Fruit fly (Drosophila melanogaster): ENCODE results near the gene Cad96Ca.

The Cad96Ca gene

dm6 chr3R:25188990-25189389 is 19.1 kb downstream of the Cad96Ca start:
- TF ChIP-seq CG17806 (tag; optimal IDR thresholded peaks at IDR 0.05) = no peak
- TF ChIP-seq CG15710 (tag; optimal IDR thresholded peaks at IDR 0.05) = no peak
- no peak for TF ChIP-seq CG32121 (GFP tag; IDR thresholded peaks at IDR 0.05)
- TF ChIP-seq CG4496 (GFP tag; IDR thresholded peaks at IDR 0.05) = no peak
- TF ChIP-seq Pif1A (GFP tag; optimal IDR thresholded peaks at IDR 0.05) = no peak
- TF ChIP-seq CG34367 (tag; optimal IDR thresholded peaks at IDR 0.05) = no peak
- TF ChIP-seq fd96Ca (GFP tag; IDR thresholded peaks at IDR 0.05) = no peak
- TF ChIP-seq EcR (GFP tag; optimal IDR thresholded peaks at IDR 0.05) = no peak
- no peak for TF ChIP-seq CG14655 (GFP tag; optimal IDR thresholded peaks at IDR 0.05)
- TF ChIP-seq D1 (tag; optimal IDR thresholded peaks at IDR 0.05) = no peak
- no peak for TF ChIP-seq gl (tag; optimal IDR thresholded peaks at IDR 0.05)
- no peak for TF ChIP-seq Snoo (tag; optimal IDR thresholded peaks at IDR 0.05)

dm6 chr3R:25184540-25184939 is 23.5 kb downstream of the Cad96Ca start:
- TF ChIP-seq CG4496 (GFP tag; IDR thresholded peaks at IDR 0.05) (0 out of 3 replicates have a peak, but pooled peaks have one; percentile 33), D1 (tag; optimal IDR thresholded peaks at IDR 0.05) (no peak), CG13204 (GFP tag; optimal IDR thresholded peaks at IDR 0.05) (peak; percentile 47)

dm6 chr3R:25183484-25184442 is 24.3 kb downstream of the Cad96Ca start, which contains the start of gene dan:
TSS of gene dan (plus strand) at chr3R:25184383.
- peak; percentile 71 for TF ChIP-seq CG8159 (tag; optimal IDR thresholded peaks at IDR 0.05)
- peak; percentile 24; the same call in 1 of the 2 replicates for TF ChIP-seq CG12605 (GFP tag; IDR thresholded peaks at IDR 0.05)
- peak; percentile 39 for TF ChIP-seq CG34367 (tag; optimal IDR thresholded peaks at IDR 0.05)
- no peak for TF ChIP-seq CG32121 (GFP tag; IDR thresholded peaks at IDR 0.05)
- TF ChIP-seq CG9948 (tag; optimal IDR thresholded peaks at IDR 0.05) = peak; percentile 61
- no peak for TF ChIP-seq CG4496 (GFP tag; IDR thresholded peaks at IDR 0.05)
- TF ChIP-seq EcR (GFP tag; optimal IDR thresholded peaks at IDR 0.05) = peak; percentile 38
- TF ChIP-seq CG15710 (tag; optimal IDR thresholded peaks at IDR 0.05) = peak; percentile 68
- TF ChIP-seq CG17806 (tag; optimal IDR thresholded peaks at IDR 0.05) = peak; percentile 51
- 0 out of 3 replicates have a peak, but pooled peaks have one; percentile 17 for TF ChIP-seq fd96Ca (GFP tag; IDR thresholded peaks at IDR 0.05)
- TF ChIP-seq Ets98B (GFP tag; IDR thresholded peaks at IDR 0.05) = no peak
- no peak for TF ChIP-seq Pif1A (GFP tag; optimal IDR thresholded peaks at IDR 0.05)
- TF ChIP-seq CG13204 (GFP tag; optimal IDR thresholded peaks at IDR 0.05) = peak; percentile 53
- peak; percentile 16 for TF ChIP-seq CG14655 (GFP tag; optimal IDR thresholded peaks at IDR 0.05)
- TF ChIP-seq gl (tag; optimal IDR thresholded peaks at IDR 0.05) = no peak

- TF ChIP-seq Pif1B (GFP tag; optimal IDR thresholded peaks at IDR 0.05) = no peak
- no peak for TF ChIP-seq CG8301 (tag; optimal IDR thresholded peaks at IDR 0.05)
- no peak for TF ChIP-seq CG9948 (tag; optimal IDR thresholded peaks at IDR 0.05)
- no peak for TF ChIP-seq rn (GFP tag; IDR thresholded peaks at IDR 0.05)
- no peak for TF ChIP-seq CG32121 (GFP tag; IDR thresholded peaks at IDR 0.05)
- no peak for TF ChIP-seq gl (tag; optimal IDR thresholded peaks at IDR 0.05)
- TF ChIP-seq Snoo (tag; optimal IDR thresholded peaks at IDR 0.05) = no peak
- no peak for TF ChIP-seq CG8159 (tag; optimal IDR thresholded peaks at IDR 0.05)
- no peak for TF ChIP-seq CG34367 (tag; optimal IDR thresholded peaks at IDR 0.05)
- no peak for TF ChIP-seq CG10348 (GFP tag; IDR thresholded peaks at IDR 0.05)
- no peak for TF ChIP-seq CG17806 (tag; optimal IDR thresholded peaks at IDR 0.05)
- TF ChIP-seq CG14655 (GFP tag; optimal IDR thresholded peaks at IDR 0.05) = no peak
- no peak for TF ChIP-seq CG4496 (GFP tag; IDR thresholded peaks at IDR 0.05)
- TF ChIP-seq D1 (tag; optimal IDR thresholded peaks at IDR 0.05) = no peak
- no peak for TF ChIP-seq CG12605 (GFP tag; IDR thresholded peaks at IDR 0.05)
- TF ChIP-seq Ets98B (GFP tag; IDR thresholded peaks at IDR 0.05) = no peak
- TF ChIP-seq CG13204 (GFP tag; optimal IDR thresholded peaks at IDR 0.05) = no peak
- no peak for TF ChIP-seq EcR (GFP tag; optimal IDR thresholded peaks at IDR 0.05)
- TF ChIP-seq Pif1A (GFP tag; optimal IDR thresholded peaks at IDR 0.05) = no peak
- no peak for TF ChIP-seq fd96Ca (GFP tag; IDR thresholded peaks at IDR 0.05)
Measured at dm6 chr3R:25181424-25181823, 26.7 kb downstream of the Cad96Ca start.

- TF ChIP-seq CG9948 (tag; optimal IDR thresholded peaks at IDR 0.05) = peak; percentile 69
- TF ChIP-seq Pif1B (GFP tag; optimal IDR thresholded peaks at IDR 0.05) = peak; percentile 63
- peak; percentile 51 for TF ChIP-seq CG14655 (GFP tag; optimal IDR thresholded peaks at IDR 0.05)
- peak; percentile 27; the same call in 1 of the 2 replicates for TF ChIP-seq Ets98B (GFP tag; IDR thresholded peaks at IDR 0.05)
- TF ChIP-seq CG10348 (GFP tag; IDR thresholded peaks at IDR 0.05) = no peak
- TF ChIP-seq CG12605 (GFP tag; IDR thresholded peaks at IDR 0.05) = no peak
- peak; percentile 74 for TF ChIP-seq CG17806 (tag; optimal IDR thresholded peaks at IDR 0.05)
- no peak for TF ChIP-seq CG32121 (GFP tag; IDR thresholded peaks at IDR 0.05)
- TF ChIP-seq CG34367 (tag; optimal IDR thresholded peaks at IDR 0.05) = peak; percentile 75
- TF ChIP-seq CG8159 (tag; optimal IDR thresholded peaks at IDR 0.05) = peak; percentile 83
- no peak for TF ChIP-seq EcR (GFP tag; optimal IDR thresholded peaks at IDR 0.05)
- TF ChIP-seq CG8301 (tag; optimal IDR thresholded peaks at IDR 0.05) = peak; percentile 41
- peak; percentile 73 for TF ChIP-seq Pif1A (GFP tag; optimal IDR thresholded peaks at IDR 0.05)
- peak; percentile 29 for TF ChIP-seq Snoo (tag; optimal IDR thresholded peaks at IDR 0.05)
- peak; percentile 17 for TF ChIP-seq gl (tag; optimal IDR thresholded peaks at IDR 0.05)
- TF ChIP-seq rn (GFP tag; IDR thresholded peaks at IDR 0.05) = peak; percentile 47
- TF ChIP-seq D1 (tag; optimal IDR thresholded peaks at IDR 0.05) = no peak
- peak; percentile 84 for TF ChIP-seq CG15710 (tag; optimal IDR thresholded peaks at IDR 0.05)
- peak; percentile 39; the same call in 1 of the 3 replicates for TF ChIP-seq CG4496 (GFP tag; IDR thresholded peaks at IDR 0.05)
- TF ChIP-seq fd96Ca (GFP tag; IDR thresholded peaks at IDR 0.05) = peak; percentile 42; the same call in 1 of the 3 replicates
- peak; percentile 66 for TF ChIP-seq CG13204 (GFP tag; optimal IDR thresholded peaks at IDR 0.05)
Measured at dm6 chr3R:25178521-25178920, 29.6 kb downstream of the Cad96Ca start.

All from whole organism, pupa.